Fruit fly (Drosophila melanogaster) whole organism, pupa: Measurements from ENCODE around the gene CG15347.

Experiments used
- CG10348 ChIP-seq: fragments of 200-800 bp; sonication (Bioruptor generic); IDR thresholded peaks from 2 replicates; pipeline ENCODE4 v1.3.6; 2022; ENCODE audit warnings: missing biosample characterization, missing genetic modification characterization
- CG12605 ChIP-seq: fragments of 200-800 bp; sonication (Bioruptor generic); IDR thresholded peaks from 2 replicates; pipeline ENCODE4 v1.3.6; 2022; ENCODE audit warnings: missing biosample characterization, missing genetic modification characterization
- CG13204 ChIP-seq: fragments of 200-800 bp; sonication (Bioruptor generic); optimal IDR thresholded peaks from 2 replicates; lab custom pipeline; 2018; ENCODE audit warnings: missing biosample characterization, mild to moderate bottlenecking, missing genetic modification characterization, moderate library complexity
- CG14655 ChIP-seq: fragments of 200-800 bp; sonication (Bioruptor generic); optimal IDR thresholded peaks from 3 replicates; lab custom pipeline; 2017; ENCODE audit warnings: mild to moderate bottlenecking, missing biosample characterization, missing genetic modification reagents, missing genetic modification characterization
- CG15710 ChIP-seq: fragments of 200-800 bp; sonication (Bioruptor generic); optimal IDR thresholded peaks from 2 replicates; lab custom pipeline; 2018; ENCODE audit warnings: missing biosample characterization, mild to moderate bottlenecking, missing genetic modification characterization, moderate library complexity
- CG17806 ChIP-seq: fragments of 200-800 bp; sonication (Bioruptor generic); optimal IDR thresholded peaks from 2 replicates; lab custom pipeline; 2018; ENCODE audit warnings: missing biosample characterization, mild to moderate bottlenecking, missing genetic modification characterization, moderate library complexity
- CG32121 ChIP-seq: fragments of 200-800 bp; sonication (Bioruptor generic); IDR thresholded peaks from 2 replicates; pipeline ENCODE4 v1.3.6; 2022; ENCODE audit warnings: missing biosample characterization, missing genetic modification characterization
- CG34367 ChIP-seq: fragments of 200-800 bp; sonication (Bioruptor generic); optimal IDR thresholded peaks from 2 replicates; lab custom pipeline; 2018; ENCODE audit warnings: missing biosample characterization, mild to moderate bottlenecking, missing genetic modification characterization
- CG4496 ChIP-seq: fragments of 200-800 bp; sonication (Bioruptor generic); IDR thresholded peaks from 3 replicates; pipeline ENCODE4 v1.3.6; 2022; ENCODE audit warnings: missing biosample characterization, missing genetic modification characterization
- CG8159 ChIP-seq: fragments of 200-800 bp; sonication (Bioruptor generic); optimal IDR thresholded peaks from 3 replicates; lab custom pipeline; 2018; ENCODE audit warnings: missing biosample characterization, mild to moderate bottlenecking, missing genetic modification characterization, moderate library complexity
- CG8301 ChIP-seq: fragments of 200-800 bp; sonication (Bioruptor generic); optimal IDR thresholded peaks from 2 replicates; lab custom pipeline; 2018; ENCODE audit warnings: missing biosample characterization, mild to moderate bottlenecking, missing genetic modification characterization
- CG9948 ChIP-seq: fragments of 200-800 bp; sonication (Bioruptor generic); optimal IDR thresholded peaks from 2 replicates; lab custom pipeline; 2018; ENCODE audit warnings: missing biosample characterization, mild to moderate bottlenecking, missing genetic modification characterization, moderate library complexity
- D1 ChIP-seq: fragments of 200-800 bp; sonication (Bioruptor generic); optimal IDR thresholded peaks from 2 replicates; lab custom pipeline; 2018; ENCODE audit warnings: missing biosample characterization, mild to moderate bottlenecking, missing genetic modification characterization, moderate library complexity
- EcR ChIP-seq: fragments of 200-800 bp; sonication (Bioruptor generic); optimal IDR thresholded peaks from 3 replicates; lab custom pipeline; 2019; ENCODE audit warnings: missing biosample characterization, missing genetic modification characterization, mild to moderate bottlenecking, moderate library complexity, missing genetic modification reagents
- Ets98B ChIP-seq: fragments of 200-800 bp; sonication (Bioruptor generic); IDR thresholded peaks from 2 replicates; pipeline ENCODE4 v1.3.6; 2022; ENCODE audit warnings: missing biosample characterization, missing genetic modification characterization
- Pif1A ChIP-seq: fragments of 200-800 bp; sonication (Bioruptor generic); optimal IDR thresholded peaks from 3 replicates; lab custom pipeline; 2016; ENCODE audit warnings: missing biosample characterization, missing genetic modification characterization
- Pif1B ChIP-seq: fragments of 200-800 bp; sonication (Bioruptor generic); optimal IDR thresholded peaks from 3 replicates; lab custom pipeline; 2016; ENCODE audit warnings: missing biosample characterization, missing genetic modification characterization
- Snoo ChIP-seq: fragments of 200-800 bp; sonication (Bioruptor generic); optimal IDR thresholded peaks from 3 replicates; lab custom pipeline; 2017; ENCODE audit warnings: missing biosample characterization, mild to moderate bottlenecking, missing genetic modification characterization, inconsistent platforms
- fd96Ca ChIP-seq: fragments of 200-800 bp; sonication (Bioruptor generic); IDR thresholded peaks from 3 replicates; pipeline ENCODE4 v1.3.6; 2022; ENCODE audit warnings: missing biosample characterization, missing genetic modification characterization
- gl ChIP-seq: fragments of 200-800 bp; sonication (Bioruptor generic); optimal IDR thresholded peaks from 2 replicates; lab custom pipeline; 2018; ENCODE audit warnings: missing biosample characterization, mild to moderate bottlenecking, missing genetic modification characterization
- rn ChIP-seq: fragments of 200-800 bp; sonication (Bioruptor generic); IDR thresholded peaks from 2 replicates; pipeline ENCODE4 v1.3.6; 2022; ENCODE audit warnings: missing biosample characterization, missing genetic modification characterization

The CG15347 gene

DNA sequence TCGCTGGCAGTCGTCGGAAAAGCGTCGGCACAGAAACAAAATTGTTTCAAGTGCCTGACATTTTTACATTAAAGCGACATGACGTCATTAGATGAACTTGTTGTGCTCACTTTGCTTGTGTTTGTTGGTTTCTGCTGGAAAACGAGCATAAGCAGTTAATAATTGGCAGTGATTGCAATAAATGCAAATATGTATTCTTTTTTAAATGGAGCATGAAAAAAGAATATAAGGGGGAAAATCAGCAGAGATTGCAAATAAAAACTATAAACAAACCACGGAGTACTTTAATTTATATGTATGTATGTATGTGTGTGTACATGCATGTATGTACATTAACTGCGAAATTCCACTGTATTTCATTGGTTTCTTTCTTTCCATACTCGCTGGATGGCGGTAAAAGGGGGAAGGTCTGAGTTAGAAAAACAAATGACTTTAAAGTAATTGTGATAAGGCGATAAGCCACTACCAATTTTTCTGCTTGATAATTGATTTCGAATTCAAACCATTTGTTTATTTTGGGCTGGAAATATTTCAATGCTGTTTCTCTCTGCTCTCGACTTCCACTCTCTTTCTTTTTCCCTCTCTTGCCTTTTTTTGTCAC lies 47.1 kb downstream of the CG15347 start:
- TF ChIP-seq Pif1B (GFP tag; lab: Kevin White, UChicago) = no peak
- no peak for TF ChIP-seq Ets98B (GFP tag; lab: Robert Waterston, UW)
- no peak for TF ChIP-seq CG34367 (tag; lab: Kevin White, UChicago)
- TF ChIP-seq CG32121 = no peak
- no peak for TF ChIP-seq CG15710
- no peak for TF ChIP-seq EcR (GFP tag; lab: Kevin White, UChicago)
- no peak for TF ChIP-seq gl (tag; lab: Kevin White, UChicago)
- TF ChIP-seq CG8159 (tag; lab: Kevin White, UChicago) = no peak
- no peak for TF ChIP-seq Snoo (tag; lab: Kevin White, UChicago)
- TF ChIP-seq CG14655 (GFP tag; lab: Kevin White, UChicago) = no peak
- no peak for TF ChIP-seq CG9948 (tag; lab: Kevin White, UChicago)
- TF ChIP-seq CG17806 (tag; lab: Kevin White, UChicago) = no peak
- no peak for TF ChIP-seq CG8301 (tag; lab: Kevin White, UChicago)
- no peak for TF ChIP-seq CG4496 (GFP tag; lab: Robert Waterston, UW)

DNA sequence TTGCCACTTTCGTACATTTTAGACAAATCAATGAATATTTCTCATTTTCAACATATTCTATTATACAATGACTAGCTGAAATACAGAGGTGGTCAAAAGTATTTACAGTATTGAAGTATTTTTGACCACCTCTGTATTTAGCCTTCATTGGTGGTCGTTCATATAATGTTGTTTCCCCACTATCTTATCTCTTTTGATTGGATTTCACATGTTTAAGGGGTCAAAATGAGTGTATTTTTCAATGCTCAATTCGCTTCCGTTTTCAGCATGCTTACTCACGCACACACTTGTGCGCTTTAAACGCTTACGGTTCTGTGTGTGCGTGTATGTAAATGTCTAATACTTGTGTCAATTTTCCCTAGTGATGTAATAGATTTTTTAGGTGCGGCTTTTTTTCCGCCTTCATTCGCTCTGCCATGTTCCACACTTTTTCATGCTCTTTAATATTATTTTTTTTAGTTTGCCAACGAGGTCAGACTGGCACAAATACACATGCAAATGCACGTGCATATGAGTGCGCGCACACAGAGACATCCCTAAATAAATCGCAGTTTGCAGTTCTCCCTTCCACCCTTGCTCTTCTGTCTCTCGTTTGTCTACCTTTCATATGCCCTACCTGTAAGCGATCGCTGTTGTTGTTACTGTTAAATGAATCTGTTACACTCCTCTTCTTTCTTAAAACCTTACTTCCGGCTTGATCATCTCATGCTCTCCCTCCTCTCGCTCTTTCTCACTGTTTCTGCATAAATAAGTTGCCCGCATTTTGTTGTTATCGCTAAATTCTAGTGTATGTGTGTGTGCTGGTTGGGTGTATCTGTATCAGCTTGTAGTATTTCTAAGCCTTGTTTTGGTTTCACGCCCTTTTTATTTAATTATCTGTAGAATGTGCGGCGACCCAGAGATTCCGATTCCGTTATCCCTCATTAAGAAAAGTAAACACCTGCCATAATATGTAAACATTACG lies 48.2 kb downstream of the CG15347 start:
- TF ChIP-seq EcR (GFP tag; lab: Kevin White, UChicago) = peak; percentile 23
- TF ChIP-seq fd96Ca (GFP tag; lab: Robert Waterston, UW) = 0 out of 3 replicates have a peak, but pooled peaks have one; percentile 13
- TF ChIP-seq Ets98B (GFP tag; lab: Robert Waterston, UW) = peak; percentile 26; the same call in 1 of the 2 replicates
- no peak for TF ChIP-seq CG12605 (GFP tag; lab: Robert Waterston, UW)
- TF ChIP-seq CG4496 (GFP tag; lab: Robert Waterston, UW) = 0 out of 3 replicates have a peak, but pooled peaks have one; percentile 17
- TF ChIP-seq CG9948 (tag; lab: Kevin White, UChicago) = no peak
- TF ChIP-seq, all 21 proteins: peak for 4

DNA sequence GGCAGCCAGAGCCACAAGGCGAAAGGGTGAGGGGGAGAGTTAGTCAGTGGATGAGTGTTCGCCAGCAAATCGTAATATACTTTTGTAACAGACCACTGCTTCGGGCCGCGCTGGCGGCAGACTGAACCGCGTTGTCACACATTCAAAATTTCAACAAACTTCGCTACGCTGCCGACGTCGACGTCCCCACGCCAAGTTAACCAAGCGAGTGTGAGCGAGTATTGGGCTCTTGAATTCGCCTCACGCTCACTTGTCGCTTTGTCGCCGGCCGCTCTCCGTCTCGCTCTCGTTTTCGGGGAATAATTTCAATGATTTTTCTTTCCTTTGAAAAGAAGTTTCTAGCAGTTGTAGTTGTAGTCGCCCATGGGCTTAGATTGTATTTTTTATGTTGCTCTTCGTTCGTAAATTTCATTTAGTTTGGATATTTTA lies 49.2 kb downstream of the CG15347 start, which contains the start of gene lawc:
Gene lawc, minus strand, starts transcription at position 127 of the 429 bp plus-strand sequence.
- TF ChIP-seq CG14655 (GFP tag; lab: Kevin White, UChicago) (no peak), EcR (GFP tag; lab: Kevin White, UChicago) (peak; percentile 21), CG8159 (tag; lab: Kevin White, UChicago) (no peak), Snoo (tag; lab: Kevin White, UChicago) (peak; percentile 25), CG15710 (peak; percentile 0), rn (GFP tag; lab: Robert Waterston, UW) (no peak), CG10348 (GFP tag; lab: Robert Waterston, UW) (no peak), CG8301 (tag; lab: Kevin White, UChicago) (no peak), Pif1A (GFP tag; lab: Kevin White, UChicago) (peak; percentile 32), CG17806 (tag; lab: Kevin White, UChicago) (no peak), Pif1B (GFP tag; lab: Kevin White, UChicago) (peak; percentile 37), CG4496 (GFP tag; lab: Robert Waterston, UW) (peak; percentile 83), CG12605 (GFP tag; lab: Robert Waterston, UW) (peak; percentile 90), CG32121 (peak; percentile 94), CG9948 (tag; lab: Kevin White, UChicago) (no peak), fd96Ca (GFP tag; lab: Robert Waterston, UW) (peak; percentile 93), gl (tag; lab: Kevin White, UChicago) (no peak), CG34367 (tag; lab: Kevin White, UChicago) (no peak), CG13204 (peak; percentile 59), Ets98B (GFP tag; lab: Robert Waterston, UW) (peak; percentile 96), D1 (tag; lab: Kevin White, UChicago) (no peak)

DNA sequence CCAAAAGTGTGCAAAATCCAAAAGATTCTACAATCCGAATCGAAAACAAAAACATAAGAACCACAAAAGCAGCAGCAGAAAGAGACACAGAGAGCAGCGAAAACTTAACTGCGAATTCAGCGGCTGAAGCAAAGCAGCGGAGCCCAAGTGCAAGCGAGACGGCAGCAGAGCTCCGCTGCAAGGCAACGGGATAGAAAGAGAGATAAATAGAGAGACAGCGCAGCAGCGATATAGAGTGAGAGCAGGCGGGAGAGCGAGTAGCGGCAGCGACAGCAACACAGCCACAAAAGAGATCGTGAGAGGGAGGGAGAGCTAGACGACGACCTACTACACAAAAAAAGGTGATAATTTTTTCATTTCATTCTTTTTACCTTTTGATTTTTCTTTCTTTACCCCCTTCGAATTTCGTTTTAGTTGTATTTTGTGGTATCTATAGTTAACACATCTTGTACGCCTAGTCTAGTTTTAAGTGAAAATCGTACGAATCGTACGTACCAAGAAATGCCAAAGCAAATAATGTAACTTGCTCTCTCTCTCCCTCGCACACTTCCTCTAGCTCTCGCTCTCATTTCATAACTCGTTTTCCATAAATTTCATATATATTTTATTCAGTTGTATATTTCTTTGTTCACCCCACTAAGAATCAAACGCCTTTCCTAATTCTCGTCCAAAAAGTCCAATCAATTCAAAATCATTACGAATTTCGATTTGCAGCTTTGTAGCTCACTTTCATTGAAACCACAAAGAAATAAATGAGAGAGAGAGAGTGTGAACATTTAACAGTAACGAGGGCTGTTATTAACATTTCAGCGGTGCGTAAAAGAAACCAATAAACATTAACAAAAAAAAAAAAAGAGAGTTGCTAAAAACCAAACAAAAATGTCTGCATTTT lies 50.1 kb downstream of the CG15347 start:
- peak; percentile 13 for TF ChIP-seq CG8159 (tag; lab: Kevin White, UChicago)
- TF ChIP-seq CG32121 = peak; percentile 81
- no peak for TF ChIP-seq CG8301 (tag; lab: Kevin White, UChicago)
- peak; percentile 37 for TF ChIP-seq Pif1B (GFP tag; lab: Kevin White, UChicago)
- no peak for TF ChIP-seq CG13204
- TF ChIP-seq CG15710 = no peak
- peak; percentile 95 for TF ChIP-seq fd96Ca (GFP tag; lab: Robert Waterston, UW)
- TF ChIP-seq Pif1A (GFP tag; lab: Kevin White, UChicago) = peak; percentile 12
- TF ChIP-seq Snoo (tag; lab: Kevin White, UChicago) = no peak
- peak; percentile 88 for TF ChIP-seq CG12605 (GFP tag; lab: Robert Waterston, UW)
- TF ChIP-seq Ets98B (GFP tag; lab: Robert Waterston, UW) = peak; percentile 94
- no peak for TF ChIP-seq D1 (tag; lab: Kevin White, UChicago)
- peak; percentile 24 for TF ChIP-seq CG14655 (GFP tag; lab: Kevin White, UChicago)
- no peak for TF ChIP-seq EcR (GFP tag; lab: Kevin White, UChicago)
- TF ChIP-seq rn (GFP tag; lab: Robert Waterston, UW) = no peak
- peak; percentile 91 for TF ChIP-seq CG4496 (GFP tag; lab: Robert Waterston, UW)
- peak; percentile 23 for TF ChIP-seq CG34367 (tag; lab: Kevin White, UChicago)
- TF ChIP-seq CG9948 (tag; lab: Kevin White, UChicago) = no peak
- no peak for TF ChIP-seq CG10348 (GFP tag; lab: Robert Waterston, UW)
- peak; percentile 34 for TF ChIP-seq gl (tag; lab: Kevin White, UChicago)
- no peak for TF ChIP-seq CG17806 (tag; lab: Kevin White, UChicago)
